Fruit fly (Drosophila melanogaster) S2 (cell line): ENCODE results near the gene CG14572.

Experiments
- CG8478 ChIP-seq: fragments of >200 bp; optimal IDR thresholded peaks from 2 replicates; lab custom pipeline; 2018
- CTCF ChIP-seq, 2 experiments: fragments of >200 bp; optimal IDR thresholded peaks; 2 replicates each; lab custom pipeline; 2018

DNA sequence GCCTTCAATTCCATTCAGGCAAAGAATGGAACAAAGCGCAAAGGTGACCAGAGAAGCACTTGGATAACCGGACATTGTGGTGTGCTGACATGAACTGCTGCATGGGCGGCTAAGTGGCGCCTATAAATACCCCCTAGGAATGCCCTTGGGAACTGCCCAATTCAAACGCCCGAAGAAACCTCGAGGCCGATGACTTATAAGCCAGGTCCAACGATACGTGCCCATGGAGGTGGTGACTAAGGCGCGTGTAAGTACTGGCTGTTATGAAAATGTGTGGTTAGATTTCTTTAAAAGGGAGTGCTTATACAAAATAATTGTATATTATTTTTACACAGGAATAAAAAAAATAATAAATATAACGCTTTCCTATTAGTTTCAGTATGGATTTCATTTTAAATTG, 11.0 kb upstream of the CG14572 start, which contains the start of gene CG14570:
- TF ChIP-seq CG8478 (lab: Kevin White, UChicago) (no peak), CTCF (optimal IDR thresholded peaks at IDR 0.05; lab: Kevin White, UChicago) (no peak)
